Worm (Caenorhabditis elegans): ENCODE measurements around the gene M05D6.3.

DNA sequence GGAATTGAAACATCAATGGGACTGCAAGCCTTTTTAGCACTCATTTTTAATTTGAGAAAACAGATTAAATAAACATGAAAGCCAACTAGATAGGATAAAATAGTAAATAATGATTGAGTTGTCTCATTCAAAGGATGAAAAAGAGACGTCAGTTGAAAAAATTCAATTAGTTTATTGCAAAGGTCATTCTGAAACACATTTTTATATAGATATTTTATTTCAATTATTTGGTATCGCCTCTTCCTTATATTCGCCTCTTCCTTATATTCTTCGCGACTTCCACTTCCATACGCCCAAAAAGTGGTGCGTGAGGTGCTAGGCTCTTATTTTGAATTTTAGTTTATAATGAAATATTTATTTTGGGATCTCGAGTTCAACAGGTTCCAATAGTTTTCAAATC, 40.6 kb upstream of the M05D6.3 start, which contains the start of gene acp-4:
- no peak for TF ChIP-seq ama-1 (optimal IDR thresholded peaks at IDR 0.05)
- TF ChIP-seq ama-1 (GFP tag; optimal IDR thresholded peaks at IDR 0.05) = no peak
- no peak for TF ChIP-seq snpc-4 (GFP tag; optimal IDR thresholded peaks at IDR 0.05)
- no peak for TF ChIP-seq snpc-4 (tag; optimal IDR thresholded peaks at IDR 0.05)
- no peak for TF ChIP-seq aptf-3 (GFP tag; IDR thresholded peaks at IDR 0.05)
- no peak for TF ChIP-seq pbrm-1 (GFP tag; IDR thresholded peaks at IDR 0.05)
- no peak for TF ChIP-seq zfh-2 (GFP tag; conservative IDR thresholded peaks at IDR 0.05)
- no peak for TF ChIP-seq lag-1 (GFP tag; IDR thresholded peaks at IDR 0.05)
- no peak for TF ChIP-seq B0336.3 (GFP tag; IDR thresholded peaks at IDR 0.05)
